Worm (Caenorhabditis elegans) whole organism, mixed stage, embryonic: ENCODE data around the gene C27F2.6.

Experiments used
- M03D4.4 ChIP-seq: sonication (generic microtip); optimal IDR thresholded peaks from 2 replicates; lab custom pipeline; 2017; ENCODE audit warnings: mild to moderate bottlenecking, missing genetic modification characterization, missing compliant biosample characterization
- bed-3 ChIP-seq: fragments of 200-800 bp; sonication (Bioruptor generic); optimal IDR thresholded peaks from 3 replicates; lab custom pipeline; 2018; ENCODE audit warnings: mild to moderate bottlenecking, missing genetic modification characterization, moderate library complexity, missing compliant biosample characterization
- blmp-1 ChIP-seq: fragments of 150-350 bp; optimal IDR thresholded peaks from 2 replicates; lab custom pipeline; 2014; ENCODE audit warnings: missing biosample characterization, missing genetic modification characterization
- ceh-39 ChIP-seq: fragments of 150-350 bp; optimal IDR thresholded peaks from 2 replicates; lab custom pipeline; 2014; ENCODE audit warnings: missing biosample characterization, missing genetic modification characterization
- ceh-43 ChIP-seq: fragments of 200-800 bp; sonication (Bioruptor generic); optimal IDR thresholded peaks from 2 replicates; lab custom pipeline; 2018; ENCODE audit warnings: mild to moderate bottlenecking, missing genetic modification characterization, moderate library complexity, missing compliant biosample characterization
- ceh-83 ChIP-seq: fragments of 200-800 bp; sonication (Bioruptor generic); optimal IDR thresholded peaks from 2 replicates; lab custom pipeline; 2018; ENCODE audit warnings: mild to moderate bottlenecking, missing genetic modification characterization, missing compliant biosample characterization
- ces-1 ChIP-seq: fragments of 150-350 bp; optimal IDR thresholded peaks from 2 replicates; lab custom pipeline; 2014; ENCODE audit warnings: missing biosample characterization, missing genetic modification reagents, missing genetic modification characterization
- cnd-1 ChIP-seq: fragments of 200-800 bp; sonication (Bioruptor generic); optimal IDR thresholded peaks from 2 replicates; lab custom pipeline; 2018; ENCODE audit warnings: mild to moderate bottlenecking, missing genetic modification characterization, missing compliant biosample characterization
- drap-1 ChIP-seq: fragments of 200-800 bp; sonication (Bioruptor generic); optimal IDR thresholded peaks from 3 replicates; lab custom pipeline; 2018; ENCODE audit warnings: mild to moderate bottlenecking, missing genetic modification characterization, missing compliant biosample characterization
- elt-1 ChIP-seq: sonication (generic microtip); optimal IDR thresholded peaks from 2 replicates; lab custom pipeline; 2017; ENCODE audit warnings: missing genetic modification characterization, mild to moderate bottlenecking, missing compliant biosample characterization, antibody characterized with exemption, moderate library complexity, borderline replicate concordance; ENCODE audit not compliant: insufficient read depth
- flh-1 ChIP-seq: fragments of 200-800 bp; sonication (Bioruptor generic); optimal IDR thresholded peaks from 2 replicates; lab custom pipeline; 2018; ENCODE audit warnings: mild to moderate bottlenecking, missing genetic modification characterization, moderate library complexity, missing compliant biosample characterization
- ham-2 ChIP-seq: fragments of 200-800 bp; sonication (Bioruptor generic); optimal IDR thresholded peaks from 2 replicates; lab custom pipeline; 2018; ENCODE audit warnings: mild to moderate bottlenecking, missing genetic modification characterization, missing compliant biosample characterization
- hlh-1 ChIP-seq: fragments of 150-350 bp; optimal IDR thresholded peaks from 2 replicates; lab custom pipeline; 2014; ENCODE audit warnings: missing biosample characterization, missing genetic modification reagents, missing genetic modification characterization
- lin-13 ChIP-seq: fragments of 150-350 bp; optimal IDR thresholded peaks from 2 replicates; lab custom pipeline; 2014; ENCODE audit warnings: missing biosample characterization, missing genetic modification characterization
- lin-32 ChIP-seq: fragments of 200-800 bp; sonication (Bioruptor generic); optimal IDR thresholded peaks from 2 replicates; lab custom pipeline; 2018; ENCODE audit warnings: mild to moderate bottlenecking, missing genetic modification characterization, missing compliant biosample characterization
- lsy-2 ChIP-seq: fragments of 150-350 bp; optimal IDR thresholded peaks from 2 replicates; lab custom pipeline; 2014; ENCODE audit warnings: missing biosample characterization, missing genetic modification characterization
- mab-5 ChIP-seq: fragments of 150-350 bp; optimal IDR thresholded peaks from 2 replicates; lab custom pipeline; 2014; ENCODE audit warnings: missing biosample characterization, missing genetic modification characterization
- mep-1 ChIP-seq: fragments of 150-350 bp; optimal IDR thresholded peaks from 2 replicates; lab custom pipeline; 2017; ENCODE audit warnings: missing biosample characterization, missing genetic modification reagents, missing genetic modification characterization, inconsistent platforms
- mls-2 ChIP-seq: sonication (generic microtip); optimal IDR thresholded peaks from 2 replicates; lab custom pipeline; 2016; ENCODE audit warnings: mild to moderate bottlenecking, missing genetic modification characterization, moderate library complexity, missing compliant biosample characterization
- nhr-12 ChIP-seq: fragments of 150-350 bp; optimal IDR thresholded peaks from 2 replicates; lab custom pipeline; 2014; ENCODE audit warnings: missing biosample characterization, missing genetic modification characterization
- nhr-2 ChIP-seq: fragments of 150-350 bp; optimal IDR thresholded peaks from 2 replicates; lab custom pipeline; 2014; ENCODE audit warnings: missing biosample characterization, missing genetic modification characterization
- nhr-237 ChIP-seq: fragments of 150-350 bp; optimal IDR thresholded peaks from 2 replicates; lab custom pipeline; 2014; ENCODE audit warnings: missing biosample characterization, missing genetic modification characterization
- nhr-76 ChIP-seq: sonication (generic microtip); optimal IDR thresholded peaks from 2 replicates; lab custom pipeline; 2017; ENCODE audit warnings: missing biosample characterization, missing genetic modification characterization
- pha-4 ChIP-seq: fragments of 150-350 bp; optimal IDR thresholded peaks from 2 replicates; lab custom pipeline; 2018; ENCODE audit warnings: missing biosample characterization, missing genetic modification reagents, missing genetic modification characterization
- sem-2 ChIP-seq: fragments of 200-800 bp; sonication (Bioruptor generic); optimal IDR thresholded peaks from 2 replicates; lab custom pipeline; 2018; ENCODE audit warnings: mild to moderate bottlenecking, missing genetic modification characterization, missing compliant biosample characterization
- snpc-4 ChIP-seq: fragments of 150-350 bp; optimal IDR thresholded peaks from 2 replicates; lab custom pipeline; 2014; ENCODE audit warnings: missing biosample characterization, missing genetic modification characterization
- sptf-1 ChIP-seq: sonication (generic microtip); optimal IDR thresholded peaks from 2 replicates; lab custom pipeline; 2017; ENCODE audit warnings: mild to moderate bottlenecking, missing genetic modification characterization, moderate library complexity, missing compliant biosample characterization
- tbx-8 ChIP-seq: fragments of 200-800 bp; sonication (Bioruptor generic); optimal IDR thresholded peaks from 2 replicates; lab custom pipeline; 2018; ENCODE audit warnings: mild to moderate bottlenecking, missing genetic modification characterization, moderate library complexity, missing compliant biosample characterization
- unc-120 ChIP-seq: sonication (generic microtip); optimal IDR thresholded peaks from 2 replicates; lab custom pipeline; 2017; ENCODE audit warnings: missing genetic modification characterization, missing compliant biosample characterization; ENCODE audit not compliant: poor library complexity, severe bottlenecking
- unc-39 ChIP-seq: fragments of 150-350 bp; optimal IDR thresholded peaks from 2 replicates; lab custom pipeline; 2014; ENCODE audit warnings: missing biosample characterization, missing genetic modification characterization
- unc-62 ChIP-seq: fragments of 150-350 bp; optimal IDR thresholded peaks from 2 replicates; lab custom pipeline; 2014; ENCODE audit warnings: missing biosample characterization, missing genetic modification reagents, missing genetic modification characterization
- zip-8 ChIP-seq: fragments of 150-350 bp; optimal IDR thresholded peaks from 2 replicates; lab custom pipeline; 2014; ENCODE audit warnings: missing biosample characterization, missing genetic modification characterization
- ztf-11 ChIP-seq: fragments of 150-350 bp; optimal IDR thresholded peaks from 2 replicates; lab custom pipeline; 2014; ENCODE audit warnings: missing biosample characterization, missing genetic modification characterization

The C27F2.6 gene

DNA sequence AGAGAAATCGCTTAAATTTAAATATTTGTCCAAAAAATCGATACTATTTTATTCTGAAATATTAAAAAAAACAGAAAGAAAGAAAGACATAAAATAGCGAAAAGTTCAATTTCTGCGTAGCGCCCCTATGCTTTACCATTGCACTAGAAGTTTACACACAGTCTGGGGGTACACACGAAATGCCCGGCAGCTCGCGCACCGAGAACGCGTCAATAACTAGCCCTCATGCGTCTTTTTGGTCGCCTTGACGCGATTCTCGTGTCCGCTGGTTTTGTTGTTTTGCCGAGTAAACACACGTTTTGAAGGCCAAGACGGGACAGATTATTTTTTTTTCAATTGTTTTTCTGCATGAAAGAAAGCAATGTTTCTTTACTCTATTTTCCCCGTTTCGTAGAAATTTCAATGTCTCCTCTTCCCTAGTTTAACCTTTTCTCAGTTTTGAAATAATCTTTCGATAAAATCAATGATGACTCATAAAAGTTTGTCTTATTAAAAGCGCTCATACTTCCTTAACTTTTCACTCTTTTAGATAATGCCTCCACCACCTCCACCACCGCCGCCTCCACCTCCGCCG, 37.9 kb upstream of the C27F2.6 start, which contains the start of gene wip-1 (continued):
- TF ChIP-seq ces-1 (GFP tag; lab: Kevin White, UChicago) (peak; percentile 51), nhr-237 (tag; lab: Kevin White, UChicago) (peak; percentile 95), pha-4 (tag; lab: Kevin White, UChicago) (peak; percentile 98), mep-1 (tag; lab: Kevin White, UChicago) (peak; percentile 98)

DNA sequence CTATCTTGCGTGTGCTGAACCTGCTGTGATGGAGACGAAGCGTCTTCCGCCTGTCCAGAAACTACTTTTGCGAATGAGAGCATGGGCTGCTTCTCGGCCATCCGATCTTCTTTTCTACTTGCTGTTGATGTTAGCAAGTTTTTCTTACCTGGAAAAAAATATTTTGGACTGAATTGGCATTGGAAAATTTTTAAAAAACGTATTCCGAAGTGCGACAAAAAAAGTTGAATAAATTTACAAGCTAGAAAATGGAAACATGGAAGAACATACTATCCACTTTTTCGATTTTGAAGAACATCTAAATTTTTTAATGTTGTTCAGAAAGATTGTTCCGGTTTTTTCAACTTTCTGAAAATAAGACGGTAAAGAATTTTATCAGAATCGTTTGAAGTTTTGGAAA, 37.3 kb upstream of the C27F2.6 start, which contains the start of gene larp-1:
Gene larp-1, minus strand, starts transcription at position 101 of the 400 bp plus-strand sequence.
- no peak for TF ChIP-seq blmp-1
- TF ChIP-seq unc-120 (tag; lab: Kevin White, UChicago): no peak
- TF ChIP-seq ham-2: no peak
- TF ChIP-seq pha-4 (tag; lab: Kevin White, UChicago): no peak
- no peak for TF ChIP-seq ztf-11 (tag; lab: Kevin White, UChicago)
- no peak for TF ChIP-seq mab-5 (tag; lab: Kevin White, UChicago)
- no peak for TF ChIP-seq M03D4.4 (tag; lab: Kevin White, UChicago)
- TF ChIP-seq snpc-4 (tag; lab: Kevin White, UChicago): no peak
- no peak for TF ChIP-seq nhr-12 (tag; lab: Kevin White, UChicago)
- no peak for TF ChIP-seq nhr-76 (tag; lab: Kevin White, UChicago)
- TF ChIP-seq tbx-8 (GFP tag; lab: Kevin White, UChicago): no peak
- TF ChIP-seq unc-39 (tag; lab: Kevin White, UChicago): no peak
- TF ChIP-seq sem-2: no peak
- no peak for TF ChIP-seq ces-1 (GFP tag; lab: Kevin White, UChicago)
- TF ChIP-seq unc-62 (GFP tag; lab: Kevin White, UChicago): no peak
- no peak for TF ChIP-seq drap-1 (GFP tag; lab: Kevin White, UChicago)
- TF ChIP-seq ceh-83 (GFP tag; lab: Kevin White, UChicago): no peak
- TF ChIP-seq lin-13 (tag; lab: Kevin White, UChicago): no peak
- no peak for TF ChIP-seq sptf-1 (tag; lab: Kevin White, UChicago)

DNA sequence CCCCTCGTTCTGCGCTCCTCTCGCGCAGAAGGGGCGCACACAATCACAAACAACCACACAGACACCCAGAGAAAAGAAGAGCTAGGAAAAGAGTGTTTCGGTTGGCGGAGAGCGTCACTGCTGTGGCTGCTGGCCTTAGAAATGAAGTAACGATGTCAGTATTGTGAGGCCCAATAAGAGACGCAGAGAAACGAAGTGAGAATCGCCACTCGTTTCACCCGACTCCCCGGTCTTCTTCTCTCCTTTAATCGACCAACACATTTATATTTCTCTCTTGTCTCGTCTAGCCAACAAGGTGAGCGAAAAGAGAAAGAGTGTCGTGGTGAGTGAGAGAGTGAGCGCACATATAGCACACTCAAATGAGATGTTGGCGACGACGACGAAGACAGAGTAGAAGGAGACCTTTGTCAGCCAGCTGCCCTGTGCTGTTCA, 33.7 kb upstream of the C27F2.6 start:
- peak; percentile 3 for TF ChIP-seq ceh-43
- peak; percentile 68 for TF ChIP-seq cnd-1 (tag; lab: Kevin White, UChicago)
- TF ChIP-seq lin-13 (tag; lab: Kevin White, UChicago): peak; percentile 16
- no peak for TF ChIP-seq ceh-83 (GFP tag; lab: Kevin White, UChicago)
- TF ChIP-seq tbx-8 (GFP tag; lab: Kevin White, UChicago): peak; percentile 7
- peak; percentile 74 for TF ChIP-seq hlh-1 (tag; lab: Kevin White, UChicago)
- peak; percentile 26 for TF ChIP-seq blmp-1
- peak; percentile 88 for TF ChIP-seq ham-2
- no peak for TF ChIP-seq mab-5 (tag; lab: Kevin White, UChicago)
- no peak for TF ChIP-seq flh-1 (GFP tag; lab: Kevin White, UChicago)
- TF ChIP-seq zip-8 (tag; lab: Kevin White, UChicago): peak; percentile 2
- TF ChIP-seq pha-4 (tag; lab: Kevin White, UChicago): peak; percentile 47
- peak; percentile 61 for TF ChIP-seq nhr-2
- TF ChIP-seq elt-1: no peak
- TF ChIP-seq unc-120 (tag; lab: Kevin White, UChicago): peak; percentile 97
- peak; percentile 63 for TF ChIP-seq nhr-237 (tag; lab: Kevin White, UChicago)
- TF ChIP-seq ztf-11 (tag; lab: Kevin White, UChicago): peak; percentile 78
- TF ChIP-seq lin-32: no peak
- no peak for TF ChIP-seq sem-2
- peak; percentile 94 for TF ChIP-seq unc-62 (GFP tag; lab: Kevin White, UChicago)
- TF ChIP-seq M03D4.4 (tag; lab: Kevin White, UChicago): peak; percentile 67
- peak; percentile 72 for TF ChIP-seq ceh-39 (tag; lab: Kevin White, UChicago)
- TF ChIP-seq ces-1 (GFP tag; lab: Kevin White, UChicago): peak; percentile 97
- TF ChIP-seq bed-3 (GFP tag; lab: Kevin White, UChicago): no peak
- TF ChIP-seq mep-1 (tag; lab: Kevin White, UChicago): peak; percentile 89
- peak; percentile 69 for TF ChIP-seq lsy-2 (tag; lab: Kevin White, UChicago)
- TF ChIP-seq mls-2 (tag; lab: Kevin White, UChicago): peak; percentile 84
- TF ChIP-seq sptf-1 (tag; lab: Kevin White, UChicago): peak; percentile 52
- no peak for TF ChIP-seq unc-39 (tag; lab: Kevin White, UChicago)
- peak; percentile 77 for TF ChIP-seq drap-1 (GFP tag; lab: Kevin White, UChicago)
- TF ChIP-seq, all 35 proteins: peak for 22
